Fruit fly (Drosophila melanogaster): Measurements from ENCODE around the gene Pgd.

DNA sequence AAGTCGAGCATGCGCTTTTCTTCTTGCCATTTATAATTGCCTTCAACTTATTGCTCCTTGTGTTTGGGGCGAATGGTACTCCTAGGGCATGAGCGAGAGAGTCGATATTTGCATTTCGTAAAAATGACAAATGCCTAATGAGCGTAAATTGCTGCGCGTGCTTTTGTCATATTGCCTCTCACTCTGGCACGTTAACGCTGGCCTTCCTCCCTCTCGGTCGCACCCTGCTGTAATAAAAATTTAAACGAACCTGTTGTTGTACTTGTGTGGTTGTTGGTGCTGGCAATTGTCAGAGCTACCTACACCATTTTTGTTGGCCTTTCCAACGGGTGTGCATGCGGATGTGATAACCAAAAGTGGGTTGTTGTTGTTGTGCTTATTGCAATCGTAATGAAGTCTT, 6.5 kb upstream of the Pgd start:
- TF ChIP-seq pan (optimal IDR thresholded peaks at IDR 0.05) (no peak), h (GFP tag; optimal IDR thresholded peaks at IDR 0.05) (no peak), usp (GFP tag; optimal IDR thresholded peaks at IDR 0.05) (no peak), Dfd (GFP tag; optimal IDR thresholded peaks at IDR 0.05) (no peak)

All from whole organism, wandering third instar larva.